Fruit fly (Drosophila melanogaster): ENCODE results near the gene Spn77Bc.

- TF ChIP-seq CG8478 (optimal IDR thresholded peaks at IDR 0.05), result no peak
- peak; percentile 54 to 59 for TF ChIP-seq CTCF (optimal IDR thresholded peaks at IDR 0.05)
Measured at dm6 chr3L:20313469-20313868, 29.0 kb upstream of the Spn77Bc start, which contains the start of gene alphaSnap.

Measured in S2 (cell line).